Worm (Caenorhabditis elegans) whole organism, L2 larva: ENCODE measurements around the gene F37A4.6.

Source experiments
- blmp-1 ChIP-seq: sonication (generic microtip); optimal IDR thresholded peaks from 2 replicates; lab custom pipeline; 2017; ENCODE audit warnings: missing genetic modification characterization, mild to moderate bottlenecking, missing compliant biosample characterization, antibody characterized with exemption, moderate library complexity; ENCODE audit not compliant: insufficient read depth
- crh-2 ChIP-seq: sonication (generic microtip); optimal IDR thresholded peaks from 2 replicates; lab custom pipeline; 2017; ENCODE audit warnings: missing biosample characterization, missing genetic modification characterization
- nhr-77 ChIP-seq: fragments of 150-350 bp; optimal IDR thresholded peaks from 2 replicates; lab custom pipeline; 2014; ENCODE audit warnings: missing biosample characterization, missing genetic modification characterization
- unc-62 ChIP-seq: fragments of 150-350 bp; optimal IDR thresholded peaks from 2 replicates; lab custom pipeline; 2014; ENCODE audit warnings: missing biosample characterization, missing genetic modification reagents, missing genetic modification characterization
- ztf-1 ChIP-seq: fragments of 200-800 bp; sonication (Bioruptor generic); conservative IDR thresholded peaks from 2 replicates; pipeline ENCODE4 v1.3.6; 2022; ENCODE audit warnings: missing genetic modification characterization, missing compliant biosample characterization

DNA sequence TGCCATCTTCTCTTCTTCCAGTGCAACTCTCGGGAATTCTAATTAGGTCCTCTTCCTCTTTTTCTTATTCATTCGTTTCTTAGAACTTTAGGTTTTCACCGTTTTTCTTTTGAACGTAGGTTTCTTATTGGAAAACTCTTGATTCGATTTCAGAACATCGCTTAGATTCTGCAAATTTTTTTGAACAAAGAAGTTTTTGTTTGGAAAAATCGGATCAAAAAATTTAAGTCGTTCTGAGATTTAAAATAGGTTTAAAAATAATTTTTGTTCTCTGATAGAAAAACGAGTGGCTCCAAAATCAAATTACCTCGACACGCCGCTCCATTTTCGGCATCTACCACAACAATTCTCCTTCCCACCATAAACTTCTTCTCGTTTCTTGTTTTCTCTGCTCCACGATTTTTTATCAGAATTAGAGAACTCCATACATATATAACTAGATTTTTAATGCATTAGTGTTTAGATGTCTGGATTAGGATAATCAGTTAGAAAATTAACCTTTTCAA, 34.8 kb upstream of the F37A4.6 start:
- TF ChIP-seq unc-62 (GFP tag; lab: Kevin White, UChicago) (no peak), crh-2 (tag; lab: Kevin White, UChicago) (no peak), nhr-77 (tag; lab: Kevin White, UChicago) (no peak), blmp-1 (tag; lab: Kevin White, UChicago) (no peak), ztf-1 (GFP tag; lab: Robert Waterston, UW) (no peak)
